Worm (Caenorhabditis elegans) whole organism, late embryonic: ENCODE results near the gene wdfy-2.
A peak's percentile ranks its signal among the peaks of the same experiment; 100 is the strongest.

Experiments
- C08G9.2 ChIP-seq: sonication (generic microtip); optimal IDR thresholded peaks from 2 replicates; lab custom pipeline; 2016; ENCODE audit warnings: mild to moderate bottlenecking, missing genetic modification characterization, moderate library complexity, missing compliant biosample characterization
- C38D4.7 ChIP-seq: fragments of 200-800 bp; sonication (Bioruptor generic); optimal IDR thresholded peaks from 2 replicates; lab custom pipeline; 2018; ENCODE audit warnings: mild to moderate bottlenecking, missing genetic modification characterization, moderate library complexity, missing compliant biosample characterization
- K09A11.1 ChIP-seq: sonication (generic microtip); optimal IDR thresholded peaks from 2 replicates; lab custom pipeline; 2017; ENCODE audit warnings: antibody characterized with exemption, mild to moderate bottlenecking, missing genetic modification characterization, missing compliant biosample characterization; ENCODE audit not compliant: insufficient read depth
- T23F11.4 ChIP-seq: fragments of 200-800 bp; sonication (Bioruptor generic); optimal IDR thresholded peaks from 2 replicates; lab custom pipeline; 2018; ENCODE audit warnings: mild to moderate bottlenecking, missing genetic modification characterization, missing compliant biosample characterization
- Y22D7AL.16 ChIP-seq: sonication (generic microtip); optimal IDR thresholded peaks from 2 replicates; lab custom pipeline; 2016; ENCODE audit warnings: missing genetic modification characterization, missing compliant biosample characterization
- ahr-1 ChIP-seq: sonication (generic microtip); optimal IDR thresholded peaks from 2 replicates; lab custom pipeline; 2016; ENCODE audit warnings: missing genetic modification characterization, missing compliant biosample characterization
- ceh-14 ChIP-seq: sonication (generic microtip); optimal IDR thresholded peaks from 2 replicates; lab custom pipeline; 2016; ENCODE audit warnings: missing genotype, missing genetic modification characterization, missing compliant biosample characterization
- ceh-19 ChIP-seq: fragments of 200-800 bp; sonication (Bioruptor generic); optimal IDR thresholded peaks from 2 replicates; lab custom pipeline; 2018; ENCODE audit warnings: mild to moderate bottlenecking, missing genetic modification characterization, missing compliant biosample characterization
- ceh-24 ChIP-seq: sonication (generic microtip); optimal IDR thresholded peaks from 2 replicates; lab custom pipeline; 2016; ENCODE audit warnings: mild to moderate bottlenecking, missing genetic modification characterization, missing compliant biosample characterization
- ceh-30 ChIP-seq: fragments of 150-350 bp; optimal IDR thresholded peaks from 2 replicates; lab custom pipeline; 2014; ENCODE audit warnings: missing biosample characterization, missing genetic modification characterization
- ceh-31 ChIP-seq: sonication (generic microtip); optimal IDR thresholded peaks from 2 replicates; lab custom pipeline; 2016; ENCODE audit warnings: missing genetic modification characterization, missing compliant biosample characterization
- ceh-34 ChIP-seq: sonication (generic microtip); optimal IDR thresholded peaks from 2 replicates; lab custom pipeline; 2016; ENCODE audit warnings: mild to moderate bottlenecking, missing genetic modification characterization, missing compliant biosample characterization
- ceh-48 ChIP-seq: sonication (generic microtip); optimal IDR thresholded peaks from 2 replicates; lab custom pipeline; 2016; ENCODE audit warnings: missing genetic modification characterization, inconsistent platforms, missing compliant biosample characterization
- ceh-6 ChIP-seq: fragments of 200-800 bp; sonication (Bioruptor generic); optimal IDR thresholded peaks from 2 replicates; lab custom pipeline; 2018; ENCODE audit warnings: mild to moderate bottlenecking, missing genetic modification characterization, missing compliant biosample characterization
- ceh-9 ChIP-seq: sonication (generic microtip); optimal IDR thresholded peaks from 2 replicates; lab custom pipeline; 2016; ENCODE audit warnings: mild to moderate bottlenecking, missing genetic modification characterization, inconsistent platforms, missing compliant biosample characterization
- che-1 ChIP-seq: sonication (generic microtip); optimal IDR thresholded peaks from 2 replicates; lab custom pipeline; 2016; ENCODE audit warnings: mild to moderate bottlenecking, missing genetic modification characterization, missing compliant biosample characterization
- dve-1 ChIP-seq: sonication (generic microtip); optimal IDR thresholded peaks from 2 replicates; lab custom pipeline; 2017; ENCODE audit warnings: antibody characterized with exemption, mild to moderate bottlenecking, missing genetic modification characterization, missing compliant biosample characterization
- elt-2 ChIP-seq: sonication (generic microtip); optimal IDR thresholded peaks from 2 replicates; lab custom pipeline; 2016; ENCODE audit warnings: missing genetic modification reagents, missing genetic modification characterization, missing compliant biosample characterization
- elt-4 ChIP-seq: sonication (generic microtip); optimal IDR thresholded peaks from 2 replicates; lab custom pipeline; 2016; ENCODE audit warnings: missing genetic modification characterization, missing compliant biosample characterization
- eyg-1 ChIP-seq: sonication (generic microtip); optimal IDR thresholded peaks from 2 replicates; lab custom pipeline; 2016; ENCODE audit warnings: missing genotype, missing genetic modification characterization, missing compliant biosample characterization
- fkh-6 ChIP-seq: sonication (generic microtip); optimal IDR thresholded peaks from 2 replicates; lab custom pipeline; 2016; ENCODE audit warnings: missing genetic modification characterization, missing compliant biosample characterization
- hlh-15 ChIP-seq: sonication (generic microtip); optimal IDR thresholded peaks from 2 replicates; lab custom pipeline; 2016; ENCODE audit warnings: missing genetic modification characterization, missing compliant biosample characterization
- hlh-6 ChIP-seq: sonication (generic microtip); optimal IDR thresholded peaks from 2 replicates; lab custom pipeline; 2016; ENCODE audit warnings: missing genotype, missing genetic modification characterization, missing compliant biosample characterization
- hlh-8 ChIP-seq: sonication (generic microtip); optimal IDR thresholded peaks from 2 replicates; lab custom pipeline; 2016; ENCODE audit warnings: missing genotype, missing genetic modification characterization, missing compliant biosample characterization
- lim-6 ChIP-seq: sonication (generic microtip); optimal IDR thresholded peaks from 2 replicates; lab custom pipeline; 2016; ENCODE audit warnings: missing genetic modification characterization, missing compliant biosample characterization
- lin-11 ChIP-seq: fragments of 200-800 bp; sonication (Bioruptor generic); optimal IDR thresholded peaks from 2 replicates; lab custom pipeline; 2018; ENCODE audit warnings: mild to moderate bottlenecking, missing genetic modification characterization, missing compliant biosample characterization
- mec-3 ChIP-seq: sonication (generic microtip); optimal IDR thresholded peaks from 2 replicates; lab custom pipeline; 2016; ENCODE audit warnings: borderline replicate concordance, missing genetic modification characterization, missing compliant biosample characterization
- nfya-1 ChIP-seq: sonication (generic microtip); optimal IDR thresholded peaks from 2 replicates; lab custom pipeline; 2017; ENCODE audit warnings: missing genetic modification characterization, mild to moderate bottlenecking, missing compliant biosample characterization, antibody characterized with exemption, moderate library complexity
- npax-4 ChIP-seq: sonication (generic microtip); optimal IDR thresholded peaks from 2 replicates; lab custom pipeline; 2016; ENCODE audit warnings: missing genetic modification characterization, missing compliant biosample characterization
- odd-2 ChIP-seq: sonication (generic microtip); optimal IDR thresholded peaks from 2 replicates; lab custom pipeline; 2017; ENCODE audit warnings: antibody characterized with exemption, mild to moderate bottlenecking, missing genetic modification characterization, missing compliant biosample characterization
- pat-9 ChIP-seq: fragments of 200-800 bp; sonication (Bioruptor generic); optimal IDR thresholded peaks from 2 replicates; lab custom pipeline; 2018; ENCODE audit warnings: mild to moderate bottlenecking, missing genetic modification characterization, moderate library complexity, missing compliant biosample characterization
- pha-4 ChIP-seq: fragments of 150-350 bp; optimal IDR thresholded peaks from 2 replicates; lab custom pipeline; 2018; ENCODE audit warnings: missing biosample characterization, missing genetic modification reagents, missing genetic modification characterization
- pqm-1 ChIP-seq: sonication (generic microtip); optimal IDR thresholded peaks from 2 replicates; lab custom pipeline; 2016; ENCODE audit warnings: missing genetic modification characterization, missing compliant biosample characterization
- pros-1 ChIP-seq: fragments of 150-350 bp; optimal IDR thresholded peaks from 2 replicates; lab custom pipeline; 2014; ENCODE audit warnings: missing biosample characterization, missing genetic modification reagents, missing genetic modification characterization
- rnt-1 ChIP-seq: sonication (generic microtip); optimal IDR thresholded peaks from 2 replicates; lab custom pipeline; 2016; ENCODE audit warnings: missing genetic modification characterization, missing compliant biosample characterization
- sox-2 ChIP-seq: fragments of 200-800 bp; sonication (Bioruptor generic); IDR thresholded peaks from 2 replicates; pipeline ENCODE4 v1.3.6; 2022; ENCODE audit warnings: missing genetic modification reagents, missing genetic modification characterization, missing compliant biosample characterization
- sox-4 ChIP-seq: sonication (generic microtip); optimal IDR thresholded peaks from 2 replicates; lab custom pipeline; 2017; ENCODE audit warnings: mild to moderate bottlenecking, missing genetic modification characterization, inconsistent platforms, missing compliant biosample characterization
- syd-9 ChIP-seq: sonication (generic microtip); optimal IDR thresholded peaks from 2 replicates; lab custom pipeline; 2016; ENCODE audit warnings: mild to moderate bottlenecking, missing genetic modification characterization, moderate library complexity, missing compliant biosample characterization
- tbx-2 ChIP-seq: sonication (generic microtip); optimal IDR thresholded peaks from 2 replicates; lab custom pipeline; 2016; ENCODE audit warnings: missing genetic modification characterization, missing compliant biosample characterization
- ttx-3 ChIP-seq: sonication (generic microtip); optimal IDR thresholded peaks from 2 replicates; lab custom pipeline; 2016; ENCODE audit warnings: missing genetic modification reagents, missing genetic modification characterization, missing compliant biosample characterization
- unc-42 ChIP-seq: sonication (generic microtip); optimal IDR thresholded peaks from 2 replicates; lab custom pipeline; 2016; ENCODE audit warnings: missing genotype, missing genetic modification characterization, missing compliant biosample characterization
- unc-55 ChIP-seq: sonication (generic microtip); optimal IDR thresholded peaks from 2 replicates; lab custom pipeline; 2017; ENCODE audit warnings: missing biosample characterization, missing genetic modification reagents, missing genetic modification characterization
- unc-86 ChIP-seq: sonication (generic microtip); optimal IDR thresholded peaks from 2 replicates; lab custom pipeline; 2016; ENCODE audit warnings: missing genetic modification characterization, missing compliant biosample characterization
- zip-5 ChIP-seq: sonication (generic microtip); optimal IDR thresholded peaks from 2 replicates; lab custom pipeline; 2016; ENCODE audit warnings: missing genetic modification characterization, missing compliant biosample characterization

The wdfy-2 gene

DNA sequence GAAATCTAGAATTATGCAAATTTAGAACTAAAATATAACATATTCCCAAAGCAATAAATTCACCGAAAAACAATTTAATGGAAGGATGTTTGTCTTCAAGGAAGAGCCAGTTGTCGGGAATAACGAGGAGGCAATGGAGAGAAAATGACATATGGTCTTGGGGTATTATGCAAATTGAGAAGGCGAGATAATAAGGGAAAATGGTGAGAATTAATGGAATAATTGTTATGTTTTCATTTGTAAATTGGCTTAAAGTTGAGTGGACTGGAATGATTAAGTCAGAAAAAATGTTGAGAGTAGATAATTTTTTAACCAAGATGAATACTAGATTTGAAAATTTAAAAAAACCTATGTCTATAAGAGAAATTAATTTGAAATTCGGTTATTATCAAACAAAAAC, 14.8 kb upstream of the wdfy-2 start:
- no peak for TF ChIP-seq elt-2
- TF ChIP-seq pros-1 (tag; lab: Kevin White, UChicago) = no peak
- TF ChIP-seq tbx-2 (tag; lab: Kevin White, UChicago) = peak; percentile 5
- no peak for TF ChIP-seq che-1 (tag; lab: Kevin White, UChicago)
- no peak for TF ChIP-seq mec-3 (tag; lab: Kevin White, UChicago)
- TF ChIP-seq npax-4 (tag; lab: Kevin White, UChicago) = no peak
- peak; percentile 73 for TF ChIP-seq unc-42
- no peak for TF ChIP-seq ceh-14 (tag; lab: Kevin White, UChicago)
- TF ChIP-seq ceh-31 (tag; lab: Kevin White, UChicago) = peak; percentile 3
- TF ChIP-seq fkh-6 (tag; lab: Kevin White, UChicago) = no peak
- TF ChIP-seq zip-5 (tag; lab: Kevin White, UChicago) = no peak

DNA sequence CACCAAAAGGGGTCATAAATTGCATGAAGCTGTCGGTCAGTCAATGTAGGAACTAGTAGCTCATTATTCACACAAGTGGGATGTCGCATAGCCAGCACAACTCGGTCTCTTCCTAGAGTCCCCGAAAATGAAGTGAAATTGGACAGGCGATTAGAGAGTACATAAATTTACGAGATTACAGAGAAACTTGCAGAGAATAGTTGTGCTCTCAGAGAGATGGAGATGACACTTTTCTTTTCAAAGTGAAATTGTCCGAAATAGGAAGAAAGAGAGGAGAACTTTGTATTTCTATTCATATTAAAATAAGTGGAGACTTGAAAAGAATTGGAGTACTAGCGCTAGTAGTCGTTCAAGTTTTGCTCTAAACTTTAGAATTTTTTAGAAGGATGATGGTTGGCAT, 14.1 kb upstream of the wdfy-2 start:
- TF ChIP-seq unc-55 (GFP tag; lab: Kevin White, UChicago) = peak; percentile 4
- TF ChIP-seq pqm-1 (tag; lab: Kevin White, UChicago) = no peak
- no peak for TF ChIP-seq sox-2 (GFP tag; lab: Robert Waterston, UW)
- TF ChIP-seq che-1 (tag; lab: Kevin White, UChicago) = no peak
- no peak for TF ChIP-seq ceh-30
- peak; percentile 65 for TF ChIP-seq unc-42
- TF ChIP-seq hlh-6 (tag; lab: Kevin White, UChicago) = no peak
- TF ChIP-seq ceh-34 = peak; percentile 27
- no peak for TF ChIP-seq ttx-3 (tag; lab: Kevin White, UChicago)

DNA sequence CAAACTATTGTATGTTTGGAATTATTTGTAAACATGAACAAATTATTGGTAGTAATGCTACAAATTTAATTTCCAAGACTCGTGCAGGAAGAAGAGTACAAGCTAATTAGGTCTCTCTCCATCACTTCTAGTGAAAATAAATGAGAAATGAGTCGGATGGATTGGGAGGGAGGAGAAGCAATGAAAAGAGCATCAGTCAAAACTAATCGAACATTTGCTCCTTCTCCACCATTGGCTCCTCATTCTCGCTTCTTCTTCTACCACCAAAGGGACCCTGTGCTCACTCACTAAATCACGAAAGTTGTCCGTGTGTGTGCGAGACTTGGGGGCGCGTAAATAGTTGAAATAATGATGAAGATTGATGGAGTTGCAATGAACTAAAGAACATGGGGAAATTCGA, 12.8 kb upstream of the wdfy-2 start:
- TF ChIP-seq T23F11.4 (no peak), lim-6 (tag; lab: Kevin White, UChicago) (peak; percentile 0), unc-55 (GFP tag; lab: Kevin White, UChicago) (peak; percentile 91), ceh-6 (GFP tag; lab: Kevin White, UChicago) (no peak), rnt-1 (peak; percentile 56), hlh-8 (tag; lab: Kevin White, UChicago) (no peak), unc-42 (peak; percentile 94), hlh-15 (tag; lab: Kevin White, UChicago) (no peak), hlh-6 (tag; lab: Kevin White, UChicago) (no peak), C08G9.2 (tag; lab: Kevin White, UChicago) (no peak), pat-9 (tag; lab: Kevin White, UChicago) (no peak), pros-1 (tag; lab: Kevin White, UChicago) (no peak), elt-2 (no peak), ttx-3 (tag; lab: Kevin White, UChicago) (no peak), pqm-1 (tag; lab: Kevin White, UChicago) (no peak), ahr-1 (tag; lab: Kevin White, UChicago) (no peak), sox-4 (tag; lab: Kevin White, UChicago) (no peak), ceh-14 (tag; lab: Kevin White, UChicago) (peak; percentile 66), sox-2 (GFP tag; lab: Robert Waterston, UW) (no peak), syd-9 (tag; lab: Kevin White, UChicago) (peak; percentile 1), ceh-31 (tag; lab: Kevin White, UChicago) (peak; percentile 52), Y22D7AL.16 (no peak), C38D4.7 (no peak), nfya-1 (tag; lab: Kevin White, UChicago) (peak; percentile 52)

DNA sequence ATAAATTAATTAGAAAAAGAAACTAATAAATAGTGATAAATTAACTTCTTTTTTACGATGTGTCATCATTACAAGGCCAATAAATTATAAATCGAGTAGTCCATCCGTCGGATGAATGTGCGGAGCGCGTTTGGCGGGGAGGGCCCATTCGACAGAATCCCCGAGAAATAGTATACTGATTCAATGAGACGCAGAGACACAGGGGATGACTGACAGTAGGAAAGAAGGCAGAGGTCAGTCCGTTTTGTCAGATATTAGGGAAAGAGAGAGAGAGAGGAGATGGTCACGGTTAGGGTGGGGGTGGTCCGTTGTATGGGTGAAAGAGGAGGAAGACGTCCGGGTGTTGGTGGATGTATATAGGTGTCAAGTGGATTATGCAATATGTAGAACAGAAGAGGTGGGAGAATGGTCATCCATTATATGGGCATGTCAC, 11.0 kb upstream of the wdfy-2 start:
- TF ChIP-seq ceh-48 (tag; lab: Kevin White, UChicago) = no peak
- TF ChIP-seq fkh-6 (tag; lab: Kevin White, UChicago) = peak; percentile 6
- TF ChIP-seq pha-4 (tag; lab: Kevin White, UChicago) = no peak
- no peak for TF ChIP-seq npax-4 (tag; lab: Kevin White, UChicago)
- no peak for TF ChIP-seq ceh-19
- no peak for TF ChIP-seq odd-2 (tag; lab: Kevin White, UChicago)
- TF ChIP-seq ceh-30 = no peak
- no peak for TF ChIP-seq elt-4 (tag; lab: Kevin White, UChicago)
- TF ChIP-seq ceh-9 (tag; lab: Kevin White, UChicago) = no peak
- no peak for TF ChIP-seq unc-86 (tag; lab: Kevin White, UChicago)
- TF ChIP-seq rnt-1 = no peak
- no peak for TF ChIP-seq lin-11
- TF ChIP-seq ahr-1 (tag; lab: Kevin White, UChicago) = no peak
- TF ChIP-seq mec-3 (tag; lab: Kevin White, UChicago) = no peak
- no peak for TF ChIP-seq hlh-8 (tag; lab: Kevin White, UChicago)
- TF ChIP-seq ceh-34 = peak; percentile 33
- TF ChIP-seq ttx-3 (tag; lab: Kevin White, UChicago) = no peak
- no peak for TF ChIP-seq ceh-24 (tag; lab: Kevin White, UChicago)
- TF ChIP-seq eyg-1 (tag; lab: Kevin White, UChicago) = no peak
- TF ChIP-seq K09A11.1 (tag; lab: Kevin White, UChicago) = no peak
- TF ChIP-seq syd-9 (tag; lab: Kevin White, UChicago) = peak; percentile 53
- TF ChIP-seq ceh-6 (GFP tag; lab: Kevin White, UChicago) = no peak
- TF ChIP-seq dve-1 = no peak
